Fruit fly (Drosophila melanogaster) whole organism, larva: ENCODE data around the gene Mur11Da.

Experiments used
- noc ChIP-seq: fragments of 200-800 bp; sonication (Bioruptor generic); optimal IDR thresholded peaks from 3 replicates; lab custom pipeline; 2019; ENCODE audit warnings: missing biosample characterization, mild to moderate bottlenecking, missing genetic modification characterization, moderate library complexity

Mur11Da gene

DNA sequence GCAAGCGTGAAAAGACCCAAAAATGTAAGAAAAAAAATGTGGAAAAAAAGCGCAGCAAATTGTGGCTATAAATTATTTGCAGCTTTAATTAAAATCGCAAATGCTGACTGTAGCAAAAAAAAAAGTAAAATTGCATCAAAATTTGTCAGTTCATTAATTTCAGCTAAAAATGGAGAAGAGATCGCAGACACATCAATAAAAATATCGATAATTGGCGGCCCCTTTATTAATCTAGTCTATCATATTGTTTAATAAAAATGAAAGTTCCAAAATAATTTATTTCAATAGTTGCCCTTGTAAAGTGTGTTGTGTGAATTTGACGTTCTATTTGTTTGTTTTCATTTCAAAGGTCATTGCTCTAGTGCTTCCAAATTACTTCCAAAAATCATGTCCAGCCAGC lies 16.5 kb downstream of the Mur11Da start, which contains the start of gene CG32643:
Gene CG32643 (plus strand): TSS at position 301 of the 400 bp plus-strand sequence.
- TF ChIP-seq noc (tag; lab: Kevin White, UChicago) = no peak

dm6 chrX:12986948-12987450 lies 19.3 kb downstream of the Mur11Da start:
- TF ChIP-seq noc (tag; lab: Kevin White, UChicago) = no peak

dm6 chrX:12988025-12988801 lies 20.5 kb downstream of the Mur11Da start, which contains the start of gene rsh:
rsh (plus strand) TSS chrX:12988615.
- TF ChIP-seq noc (tag; lab: Kevin White, UChicago) = no peak

DNA sequence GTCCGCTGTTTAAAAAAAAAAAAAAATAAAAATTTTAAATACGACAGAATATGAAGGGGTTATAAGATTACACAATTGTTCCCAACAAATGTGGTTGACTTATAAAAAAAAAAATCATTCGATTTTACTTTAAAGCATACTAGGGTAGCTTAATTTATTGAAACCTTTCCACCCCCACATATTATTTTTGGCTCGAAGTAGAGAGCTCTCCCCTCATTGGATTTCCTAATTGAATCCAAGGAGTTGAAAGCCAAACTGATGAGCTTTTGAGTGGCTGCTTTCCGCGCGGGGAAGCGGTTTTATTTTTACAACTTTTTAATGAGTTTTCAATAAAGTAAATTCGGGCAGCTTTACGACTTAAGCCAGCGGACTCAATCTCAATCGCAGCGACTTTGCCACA lies 37.1 kb downstream of the Mur11Da start, which contains the start of gene CG15719:
Gene CG15719 (minus strand): TSS at position 101 of the 400 bp plus-strand sequence.
- TF ChIP-seq noc (tag; lab: Kevin White, UChicago) = no peak

dm6 chrX:13012289-13012688 lies 44.6 kb downstream of the Mur11Da start:
- no peak for TF ChIP-seq noc (tag; lab: Kevin White, UChicago)
